Worm (Caenorhabditis elegans): ENCODE results near the gene ced-10.

ced-10 gene

ce11 chrIV:3524584-3525020 lies 15.3 kb upstream of the ced-10 start (continued):
- TF ChIP-seq lin-13 (GFP tag; optimal IDR thresholded peaks at IDR 0.05) (peak; percentile 16), F16B12.6 (tag; optimal IDR thresholded peaks at IDR 0.05) (no peak), irx-1 (tag; optimal IDR thresholded peaks at IDR 0.05) (peak; percentile 30), alr-1 (tag; optimal IDR thresholded peaks at IDR 0.05; ENCODE audit: borderline replicate concordance) (no peak), tbx-2 (tag; optimal IDR thresholded peaks at IDR 0.05) (peak; percentile 64), blmp-1 (tag; optimal IDR thresholded peaks at IDR 0.05) (no peak), sup-37 (GFP tag; optimal IDR thresholded peaks at IDR 0.05) (no peak), ets-5 (GFP tag; IDR thresholded peaks at IDR 0.05) (no peak), C04F5.9 (tag; optimal IDR thresholded peaks at IDR 0.05) (no peak), mep-1 (tag; optimal IDR thresholded peaks at IDR 0.05) (peak; percentile 53), elt-2 (tag; optimal IDR thresholded peaks at IDR 0.05) (no peak), egl-27 (tag; optimal IDR thresholded peaks at IDR 0.05) (no peak), egl-13 (tag; optimal IDR thresholded peaks at IDR 0.05) (no peak), ceh-90 (tag; optimal IDR thresholded peaks at IDR 0.05) (no peak), hpl-2 (GFP tag; optimal IDR thresholded peaks at IDR 0.05) (no peak), nhr-20 (tag; optimal IDR thresholded peaks at IDR 0.05) (peak; percentile 61), zag-1 (tag; optimal IDR thresholded peaks at IDR 0.05) (no peak), nhr-76 (tag; optimal IDR thresholded peaks at IDR 0.05) (no peak), elt-3 (tag; optimal IDR thresholded peaks at IDR 0.05) (no peak), mab-9 (GFP tag; IDR thresholded peaks at IDR 0.05) (no peak), ceh-82 (tag; optimal IDR thresholded peaks at IDR 0.05) (peak in 2 of 3 experiments; percentile 30 to 44), swsn-7 (tag; optimal IDR thresholded peaks at IDR 0.05) (peak; percentile 66), Y116A8C.19 (tag; optimal IDR thresholded peaks at IDR 0.05; ENCODE audit: borderline replicate concordance) (no peak), mdl-1 (tag; optimal IDR thresholded peaks at IDR 0.05) (peak in 1 of 2 experiments; percentile 54), unc-98 (GFP tag; IDR thresholded peaks at IDR 0.05) (no peak; the same call in 1 of the 2 replicates), snu-23 (GFP tag; optimal IDR thresholded peaks at IDR 0.05) (peak; percentile 84), ztf-4 (tag; optimal IDR thresholded peaks at IDR 0.05) (no peak), lin-15B (tag; optimal IDR thresholded peaks at IDR 0.05) (no peak), grh-1 (GFP tag; IDR thresholded peaks at IDR 0.05) (no peak), rnt-1 (tag; optimal IDR thresholded peaks at IDR 0.05) (peak; percentile 72), ceh-8 (GFP tag; optimal IDR thresholded peaks at IDR 0.05) (peak; percentile 41), C34B4.2 (tag; optimal IDR thresholded peaks at IDR 0.05) (no peak), nhr-77 (tag; optimal IDR thresholded peaks at IDR 0.05) (peak; percentile 4), nhr-12 (tag; optimal IDR thresholded peaks at IDR 0.05) (no peak), C16A3.4 (tag; optimal IDR thresholded peaks at IDR 0.05) (peak; percentile 33), unc-86 (tag; optimal IDR thresholded peaks at IDR 0.05) (peak; percentile 14), fkh-8 (tag; optimal IDR thresholded peaks at IDR 0.05) (peak; percentile 64), aha-1 (tag; optimal IDR thresholded peaks at IDR 0.05) (no peak), lin-14 (GFP tag; optimal IDR thresholded peaks at IDR 0.05) (no peak), fkh-4 (tag; optimal IDR thresholded peaks at IDR 0.05; ENCODE audit: borderline replicate concordance) (no peak), lin-35 (GFP tag; optimal IDR thresholded peaks at IDR 0.05) (peak; percentile 28 to 66), unc-130 (tag; optimal IDR thresholded peaks at IDR 0.05) (peak; percentile 59), nhr-19 (GFP tag; conservative IDR thresholded peaks at IDR 0.05) (peak; percentile 71), xbp-1 (tag; optimal IDR thresholded peaks at IDR 0.05) (peak; percentile 38), unc-30 (tag; optimal IDR thresholded peaks at IDR 0.05) (no peak), sptf-1 (tag; optimal IDR thresholded peaks at IDR 0.05) (no peak), nhr-28 (tag; optimal IDR thresholded peaks at IDR 0.05) (no peak), nhr-11 (tag; optimal IDR thresholded peaks at IDR 0.05) (no peak), ama-1 (optimal IDR thresholded peaks at IDR 0.05) (no peak), ztf-11 (tag; optimal IDR thresholded peaks at IDR 0.05) (no peak), sox-4 (tag; optimal IDR thresholded peaks at IDR 0.05) (no peak), tlp-1 (tag; optimal IDR thresholded peaks at IDR 0.05) (no peak), jun-1 (tag; optimal IDR thresholded peaks at IDR 0.05) (peak; percentile 23), mef-2 (tag; optimal IDR thresholded peaks at IDR 0.05) (no peak)
